Worm (Caenorhabditis elegans) whole organism, L1 larva: Measurements from ENCODE around the gene C27H6.8.

ENCODE experiments used
- F16B12.6 ChIP-seq: fragments of 150-350 bp; optimal IDR thresholded peaks from 2 replicates; lab custom pipeline; 2014; ENCODE audit warnings: missing biosample characterization, missing genetic modification characterization
- Y116A8C.19 ChIP-seq: sonication (generic microtip); optimal IDR thresholded peaks from 2 replicates; lab custom pipeline; 2016; ENCODE audit warnings: missing compliant biosample characterization, missing genetic modification characterization, borderline replicate concordance
- alr-1 ChIP-seq: fragments of 200-800 bp; sonication (Bioruptor generic); optimal IDR thresholded peaks from 2 replicates; lab custom pipeline; 2018; ENCODE audit warnings: borderline replicate concordance, mild to moderate bottlenecking, missing genetic modification characterization, missing compliant biosample characterization
- aly-2 ChIP-seq: fragments of 150-350 bp; optimal IDR thresholded peaks from 2 replicates; lab custom pipeline; 2014; ENCODE audit warnings: missing biosample characterization, missing genetic modification characterization
- ama-1 ChIP-seq: fragments of 150-350 bp; optimal IDR thresholded peaks from 2 replicates; lab custom pipeline; 2014
- blmp-1 ChIP-seq: fragments of 150-350 bp; optimal IDR thresholded peaks from 2 replicates; lab custom pipeline; 2014; ENCODE audit warnings: missing biosample characterization, missing genetic modification characterization
- ceh-63 ChIP-seq: fragments of 200-800 bp; sonication (Bioruptor generic); optimal IDR thresholded peaks from 2 replicates; lab custom pipeline; 2018; ENCODE audit warnings: mild to moderate bottlenecking, missing genetic modification characterization, missing compliant biosample characterization
- ceh-82 ChIP-seq, 3 experiments: fragments of 150-350 bp in 1 of 3; sonication (generic microtip) in 2 of 3; optimal IDR thresholded peaks; 2 replicates each; lab custom pipeline; 2014 to 2017; ENCODE audit warnings: missing biosample characterization in 3 of 3, missing genetic modification characterization in 3 of 3
- ceh-88 ChIP-seq: fragments of 200-800 bp; sonication (Bioruptor generic); IDR thresholded peaks from 2 replicates; pipeline ENCODE4 v1.3.6; 2022; ENCODE audit warnings: missing genetic modification characterization, missing compliant biosample characterization
- dpl-1 ChIP-seq, 3 experiments: fragments of 150-350 bp in 2 of 3; sonication (generic microtip) in 1 of 3; optimal IDR thresholded peaks; 2 replicates each; lab custom pipeline; 2014 to 2017; ENCODE audit warnings: missing biosample characterization in 3 of 3, missing genetic modification characterization in 3 of 3, missing genetic modification reagents in 3 of 3
- efl-1 ChIP-seq, 4 experiments: fragments of 150-350 bp; optimal IDR thresholded peaks in 3 of 4; peaks in 1 of 4; 1 replicate in 1 of 4; 2 replicates in 3 of 4; lab custom pipeline; 2014; ENCODE audit warnings: missing biosample characterization in 2 of 4, missing genetic modification characterization in 2 of 4, missing genetic modification reagents in 2 of 4
- efl-3 ChIP-seq: fragments of 200-800 bp; sonication (Bioruptor generic); optimal IDR thresholded peaks from 2 replicates; lab custom pipeline; 2018; ENCODE audit warnings: mild to moderate bottlenecking, missing genetic modification characterization, missing compliant biosample characterization
- egl-13 ChIP-seq: sonication (generic microtip); optimal IDR thresholded peaks from 2 replicates; lab custom pipeline; 2016; ENCODE audit warnings: missing genotype, missing genetic modification reagents, missing genetic modification characterization, missing compliant biosample characterization
- elt-2 ChIP-seq: sonication (generic microtip); optimal IDR thresholded peaks from 2 replicates; lab custom pipeline; 2016; ENCODE audit warnings: missing genetic modification characterization, mild to moderate bottlenecking, inconsistent platforms, missing compliant biosample characterization, missing genetic modification reagents
- elt-3 ChIP-seq, 6 experiments: fragments of 150-350 bp in 1 of 6; sonication (generic microtip); optimal IDR thresholded peaks; 2 replicates each; lab custom pipeline; 2017 to 2018; ENCODE audit warnings: missing biosample characterization in 6 of 6, missing genetic modification characterization in 6 of 6, inconsistent platforms in 1 of 6
- fos-1 ChIP-seq: fragments of 150-350 bp; optimal IDR thresholded peaks from 2 replicates; lab custom pipeline; 2014; ENCODE audit warnings: missing biosample characterization, missing genetic modification characterization
- hlh-17 ChIP-seq: fragments of 200-800 bp; sonication (Bioruptor generic); optimal IDR thresholded peaks from 2 replicates; lab custom pipeline; 2018; ENCODE audit warnings: missing genetic modification characterization, mild to moderate bottlenecking, missing compliant biosample characterization, moderate library complexity, borderline replicate concordance
- hpl-2 ChIP-seq: fragments of 150-350 bp; optimal IDR thresholded peaks from 2 replicates; lab custom pipeline; 2014; ENCODE audit warnings: missing biosample characterization, missing genetic modification reagents, missing genetic modification characterization
- jun-1 ChIP-seq: fragments of 150-350 bp; optimal IDR thresholded peaks from 2 replicates; lab custom pipeline; 2014; ENCODE audit warnings: missing biosample characterization, missing genetic modification reagents, missing genetic modification characterization
- lin-13 ChIP-seq: fragments of 150-350 bp; optimal IDR thresholded peaks from 2 replicates; lab custom pipeline; 2014; ENCODE audit warnings: missing biosample characterization, missing genetic modification reagents, missing genetic modification characterization
- lin-14 ChIP-seq: fragments of 200-800 bp; sonication (Bioruptor generic); optimal IDR thresholded peaks from 2 replicates; lab custom pipeline; 2018; ENCODE audit warnings: mild to moderate bottlenecking, missing genetic modification characterization, moderate library complexity, missing compliant biosample characterization
- lin-35 ChIP-seq, 2 experiments: fragments of 150-350 bp; optimal IDR thresholded peaks; 2 replicates each; lab custom pipeline; 2014; ENCODE audit warnings: missing biosample characterization in 2 of 2, missing genetic modification characterization in 2 of 2, missing genetic modification reagents in 2 of 2
- lir-3 ChIP-seq: sonication (generic microtip); optimal IDR thresholded peaks from 2 replicates; lab custom pipeline; 2016; ENCODE audit warnings: mild to moderate bottlenecking, missing genetic modification characterization, moderate library complexity, missing compliant biosample characterization; ENCODE audit not compliant: poor library complexity
- lsy-2 ChIP-seq, 2 experiments: fragments of 150-350 bp; optimal IDR thresholded peaks; 2 replicates each; lab custom pipeline; 2014; ENCODE audit warnings: missing biosample characterization in 2 of 2, missing genetic modification characterization in 2 of 2
- mdl-1 ChIP-seq, 2 experiments: fragments of 150-350 bp; optimal IDR thresholded peaks; 2 replicates each; lab custom pipeline; 2014 to 2017; ENCODE audit warnings: missing biosample characterization in 2 of 2, missing genetic modification characterization in 2 of 2, inconsistent platforms in 1 of 2
- mef-2 ChIP-seq: fragments of 150-350 bp; optimal IDR thresholded peaks from 2 replicates; lab custom pipeline; 2014; ENCODE audit warnings: missing biosample characterization, missing genetic modification characterization
- mep-1 ChIP-seq: fragments of 150-350 bp; optimal IDR thresholded peaks from 2 replicates; lab custom pipeline; 2014; ENCODE audit warnings: missing biosample characterization, missing genetic modification characterization
- nhr-11 ChIP-seq: fragments of 150-350 bp; optimal IDR thresholded peaks from 2 replicates; lab custom pipeline; 2014; ENCODE audit warnings: missing biosample characterization, missing genetic modification characterization
- nhr-19 ChIP-seq: fragments of 200-800 bp; sonication (Bioruptor generic); conservative IDR thresholded peaks from 2 replicates; pipeline ENCODE4 v1.3.6; 2022; ENCODE audit warnings: missing genetic modification characterization, missing compliant biosample characterization
- nhr-20 ChIP-seq: sonication (generic microtip); optimal IDR thresholded peaks from 2 replicates; lab custom pipeline; 2016; ENCODE audit warnings: mild to moderate bottlenecking, missing genetic modification characterization, missing compliant biosample characterization
- nhr-237 ChIP-seq: fragments of 150-350 bp; optimal IDR thresholded peaks from 2 replicates; lab custom pipeline; 2014; ENCODE audit warnings: missing biosample characterization, missing genetic modification characterization
- nhr-28 ChIP-seq: fragments of 150-350 bp; optimal IDR thresholded peaks from 2 replicates; lab custom pipeline; 2014; ENCODE audit warnings: missing biosample characterization, missing genetic modification characterization
- nhr-47 ChIP-seq: sonication (generic microtip); optimal IDR thresholded peaks from 2 replicates; lab custom pipeline; 2016; ENCODE audit warnings: mild to moderate bottlenecking, missing genetic modification characterization, moderate library complexity, missing compliant biosample characterization
- nhr-77 ChIP-seq: fragments of 150-350 bp; optimal IDR thresholded peaks from 2 replicates; lab custom pipeline; 2014; ENCODE audit warnings: missing biosample characterization, missing genetic modification characterization
- nhr-90 ChIP-seq: sonication (generic microtip); optimal IDR thresholded peaks from 2 replicates; lab custom pipeline; 2016; ENCODE audit warnings: mild to moderate bottlenecking, missing genetic modification characterization, missing compliant biosample characterization; ENCODE audit not compliant: poor library complexity
- pag-3 ChIP-seq: sonication (generic microtip); optimal IDR thresholded peaks from 2 replicates; lab custom pipeline; 2017; ENCODE audit warnings: missing genetic modification characterization, mild to moderate bottlenecking, missing compliant biosample characterization, antibody characterized with exemption, borderline replicate concordance; ENCODE audit not compliant: insufficient read depth
- pqm-1 ChIP-seq: sonication (generic microtip); optimal IDR thresholded peaks from 3 replicates; lab custom pipeline; 2017; ENCODE audit warnings: missing biosample characterization, missing genetic modification characterization
- snpc-4 ChIP-seq: fragments of 150-350 bp; optimal IDR thresholded peaks from 2 replicates; lab custom pipeline; 2014; ENCODE audit warnings: missing biosample characterization, missing genetic modification characterization
- sox-4 ChIP-seq: sonication (generic microtip); optimal IDR thresholded peaks from 2 replicates; lab custom pipeline; 2016; ENCODE audit warnings: missing genetic modification characterization, missing compliant biosample characterization
- sptf-1 ChIP-seq: fragments of 150-350 bp; optimal IDR thresholded peaks from 2 replicates; lab custom pipeline; 2014; ENCODE audit warnings: missing biosample characterization, missing genetic modification characterization
- sup-37 ChIP-seq: fragments of 200-800 bp; sonication (Bioruptor generic); optimal IDR thresholded peaks from 2 replicates; lab custom pipeline; 2018; ENCODE audit warnings: mild to moderate bottlenecking, missing genetic modification characterization, missing compliant biosample characterization
- swsn-7 ChIP-seq: sonication (generic microtip); optimal IDR thresholded peaks from 2 replicates; lab custom pipeline; 2016; ENCODE audit warnings: missing genetic modification characterization, missing compliant biosample characterization
- tbx-2 ChIP-seq: sonication (generic microtip); optimal IDR thresholded peaks from 2 replicates; lab custom pipeline; 2016; ENCODE audit warnings: missing genetic modification characterization, missing compliant biosample characterization
- unc-130 ChIP-seq: fragments of 150-350 bp; optimal IDR thresholded peaks from 2 replicates; lab custom pipeline; 2017; ENCODE audit warnings: missing biosample characterization, missing genetic modification characterization, inconsistent platforms
- unc-86 ChIP-seq: sonication (generic microtip); optimal IDR thresholded peaks from 2 replicates; lab custom pipeline; 2016; ENCODE audit warnings: missing genetic modification characterization, missing compliant biosample characterization
- unc-98 ChIP-seq: fragments of 200-800 bp; sonication (Bioruptor generic); IDR thresholded peaks from 2 replicates; pipeline ENCODE4 v1.3.6; 2022; ENCODE audit warnings: missing genetic modification characterization, missing compliant biosample characterization
- vab-15 ChIP-seq: sonication (generic microtip); optimal IDR thresholded peaks from 2 replicates; lab custom pipeline; 2017; ENCODE audit warnings: missing genotype, mild to moderate bottlenecking, missing genetic modification characterization, missing compliant biosample characterization
- xbp-1 ChIP-seq: sonication (generic microtip); optimal IDR thresholded peaks from 2 replicates; lab custom pipeline; 2016; ENCODE audit warnings: missing genetic modification characterization, missing compliant biosample characterization
- zag-1 ChIP-seq: fragments of 150-350 bp; optimal IDR thresholded peaks from 2 replicates; lab custom pipeline; 2014; ENCODE audit warnings: missing biosample characterization, missing genetic modification characterization
- zip-4 ChIP-seq: fragments of 200-800 bp; sonication (Bioruptor generic); optimal IDR thresholded peaks from 2 replicates; lab custom pipeline; 2018; ENCODE audit warnings: mild to moderate bottlenecking, missing genetic modification characterization, moderate library complexity, missing compliant biosample characterization

The C27H6.8 gene

DNA sequence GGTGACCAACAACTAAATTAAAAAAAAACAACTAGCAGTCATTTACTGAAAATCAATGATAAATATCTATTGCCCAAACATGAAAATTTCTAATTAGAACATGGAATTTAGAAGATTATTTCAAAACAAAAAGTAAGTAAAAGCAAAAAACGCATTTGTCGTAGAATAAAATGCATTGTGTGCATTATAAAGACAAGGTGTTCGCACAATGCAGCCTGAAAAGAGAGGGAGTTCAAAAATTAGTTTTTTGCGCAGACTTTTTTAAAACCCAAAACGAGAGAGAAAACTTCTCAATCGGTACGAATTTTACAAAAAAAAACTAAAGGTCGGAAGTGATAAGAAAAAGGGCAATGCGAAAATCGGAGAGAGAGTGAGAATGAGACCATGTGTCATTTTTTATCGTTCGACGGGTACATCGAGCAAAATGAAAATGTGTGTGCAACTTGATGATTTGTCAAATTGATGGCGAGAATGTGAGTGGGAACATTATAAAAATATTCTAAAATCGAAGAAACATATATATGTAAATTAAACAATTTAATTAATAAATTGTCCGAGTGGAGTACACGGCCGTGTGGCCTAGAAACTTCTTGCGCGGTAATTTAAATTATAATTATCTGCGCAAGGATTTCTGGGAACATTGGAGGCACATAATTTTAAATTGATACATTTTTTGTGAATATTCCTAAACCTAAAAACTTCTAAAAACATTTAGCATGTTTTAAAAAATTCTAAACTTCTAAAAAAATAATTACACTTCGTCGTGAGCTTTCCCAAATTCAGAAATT is 44.0 kb upstream of the C27H6.8 start:
- TF ChIP-seq nhr-47 (tag; lab: Kevin White, UChicago) (peak; percentile 58), lin-13 (peak; percentile 59), lin-14 (GFP tag; lab: Kevin White, UChicago) (peak; percentile 36), lir-3 (tag; lab: Kevin White, UChicago) (peak; percentile 33), fos-1 (tag; lab: Kevin White, UChicago) (no peak), snpc-4 (tag; lab: Kevin White, UChicago) (no peak), lin-35 (GFP tag; optimal IDR thresholded peaks at IDR 0.05; lab: Kevin White, UChicago) (peak; percentile 94 to 96), xbp-1 (tag; lab: Kevin White, UChicago) (peak; percentile 43), pag-3 (tag; lab: Kevin White, UChicago) (no peak), lsy-2 (tag; optimal IDR thresholded peaks at IDR 0.05; lab: Kevin White, UChicago) (peak; percentile 23 to 71), jun-1 (peak; percentile 51), elt-3 (tag; optimal IDR thresholded peaks at IDR 0.05; lab: Kevin White, UChicago) (peak in 1 of 6 experiments; percentile 14), sptf-1 (tag; lab: Kevin White, UChicago) (no peak), dpl-1 (GFP tag; optimal IDR thresholded peaks at IDR 0.05; lab: Kevin White, UChicago) (peak; percentile 91 to 95 (median 93)), nhr-77 (tag; lab: Kevin White, UChicago) (peak; percentile 29), F16B12.6 (tag; lab: Kevin White, UChicago) (peak; percentile 92), Y116A8C.19 (tag; lab: Kevin White, UChicago) (no peak), swsn-7 (tag; lab: Kevin White, UChicago) (peak; percentile 25), ceh-88 (GFP tag; lab: Robert Waterston, UW) (no peak), zip-4 (GFP tag; lab: Kevin White, UChicago) (no peak), mep-1 (peak; percentile 60), egl-13 (tag; lab: Kevin White, UChicago) (no peak), ceh-82 (tag; optimal IDR thresholded peaks at IDR 0.05; lab: Kevin White, UChicago) (peak in 2 of 3 experiments; percentile 18 to 21), mef-2 (no peak), alr-1 (tag; lab: Kevin White, UChicago) (no peak), unc-98 (GFP tag; lab: Robert Waterston, UW) (no peak), nhr-11 (tag; lab: Kevin White, UChicago) (no peak), nhr-28 (tag; lab: Kevin White, UChicago) (no peak), aly-2 (tag; lab: Kevin White, UChicago) (no peak), nhr-237 (no peak), efl-1 (optimal IDR thresholded peaks at IDR 0.05; lab: Kevin White, UChicago) (peak; percentile 96 to 97), efl-1 (GFP tag; optimal IDR thresholded peaks at IDR 0.05 in 1 of 2; lab: Kevin White, UChicago) (peak; percentile 94 to 99), efl-3 (GFP tag; lab: Kevin White, UChicago) (no peak), ceh-63 (GFP tag; lab: Kevin White, UChicago) (no peak), hlh-17 (GFP tag; lab: Kevin White, UChicago) (no peak), unc-86 (tag; lab: Kevin White, UChicago) (no peak), nhr-20 (tag; lab: Kevin White, UChicago) (peak; percentile 55), sox-4 (tag; lab: Kevin White, UChicago) (no peak), tbx-2 (peak; percentile 17), mdl-1 (tag; optimal IDR thresholded peaks at IDR 0.05; lab: Kevin White, UChicago) (no peak), sup-37 (no peak), elt-2 (peak; percentile 40), blmp-1 (tag; lab: Kevin White, UChicago) (peak; percentile 29), vab-15 (tag; lab: Kevin White, UChicago) (no peak), pqm-1 (no peak), unc-130 (tag; lab: Kevin White, UChicago) (no peak), zag-1 (no peak), hpl-2 (GFP tag; lab: Kevin White, UChicago) (no peak), nhr-90 (tag; lab: Kevin White, UChicago) (peak; percentile 58), nhr-19 (GFP tag; lab: Robert Waterston, UW) (peak; percentile 54), ama-1 (lab: Kevin White, UChicago) (no peak)
